Worm (Caenorhabditis elegans) whole organism, early embryonic: ENCODE results near the gene unc-17.
"Not testable (repeated sequence)": the region's sequence is repeated elsewhere in the genome, so short reads cannot be mapped to it uniquely, and the experiment has no call there.

Experiments used
- B0310.2 ChIP-seq: sonication (generic microtip); optimal IDR thresholded peaks from 2 replicates; lab custom pipeline; 2016; ENCODE audit warnings: mild to moderate bottlenecking, missing genetic modification characterization, missing compliant biosample characterization
- F13C5.2 ChIP-seq: sonication (generic microtip); optimal IDR thresholded peaks from 2 replicates; lab custom pipeline; 2017; ENCODE audit warnings: mild to moderate bottlenecking, missing genetic modification characterization, inconsistent platforms, missing compliant biosample characterization
- aly-1 ChIP-seq: sonication (generic microtip); optimal IDR thresholded peaks from 2 replicates; lab custom pipeline; 2016; ENCODE audit warnings: missing genetic modification characterization, missing compliant biosample characterization
- ama-1 ChIP-seq: fragments of 150-350 bp; optimal IDR thresholded peaks from 2 replicates; lab custom pipeline; 2014
- ceh-13 ChIP-seq: fragments of 200-800 bp; sonication (Bioruptor generic); optimal IDR thresholded peaks from 2 replicates; lab custom pipeline; 2018; ENCODE audit warnings: mild to moderate bottlenecking, missing genetic modification characterization, missing compliant biosample characterization
- ceh-36 ChIP-seq: sonication (generic microtip); optimal IDR thresholded peaks from 2 replicates; lab custom pipeline; 2016; ENCODE audit warnings: missing genetic modification characterization, inconsistent platforms, missing compliant biosample characterization
- ets-7 ChIP-seq: sonication (generic microtip); optimal IDR thresholded peaks from 2 replicates; lab custom pipeline; 2016; ENCODE audit warnings: missing genotype, missing genetic modification characterization, missing compliant biosample characterization
- flt-1 ChIP-seq: fragments of 200-800 bp; sonication (Bioruptor generic); IDR thresholded peaks from 2 replicates; pipeline ENCODE4 v1.3.6; 2022; ENCODE audit warnings: missing genetic modification characterization, missing compliant biosample characterization
- hmbx-1 ChIP-seq: sonication (generic microtip); optimal IDR thresholded peaks from 2 replicates; lab custom pipeline; 2016; ENCODE audit warnings: mild to moderate bottlenecking, missing genetic modification characterization, missing compliant biosample characterization
- hmg-4 ChIP-seq: fragments of 200-800 bp; sonication (Bioruptor generic); optimal IDR thresholded peaks from 2 replicates; lab custom pipeline; 2018; ENCODE audit warnings: mild to moderate bottlenecking, missing genetic modification characterization, missing compliant biosample characterization
- hnd-1 ChIP-seq: sonication (generic microtip); optimal IDR thresholded peaks from 2 replicates; lab custom pipeline; 2016; ENCODE audit warnings: missing genetic modification characterization, missing compliant biosample characterization
- pes-1 ChIP-seq: fragments of 200-800 bp; sonication (Bioruptor generic); IDR thresholded peaks from 2 replicates; pipeline ENCODE4 v1.3.6; 2022; ENCODE audit warnings: missing genetic modification reagents, missing genetic modification characterization, missing compliant biosample characterization
- scrt-1 ChIP-seq: fragments of 200-800 bp; sonication (Bioruptor generic); IDR thresholded peaks from 2 replicates; pipeline ENCODE4 v1.3.6; 2022; ENCODE audit warnings: missing genetic modification characterization, missing compliant biosample characterization
- sea-1 ChIP-seq: fragments of 200-800 bp; sonication (Bioruptor generic); conservative IDR thresholded peaks from 2 replicates; pipeline ENCODE4 v1.3.6; 2022; ENCODE audit warnings: missing genetic modification characterization, missing compliant biosample characterization
- tbx-11 ChIP-seq: fragments of 200-800 bp; sonication (Bioruptor generic); IDR thresholded peaks from 2 replicates; pipeline ENCODE4 v1.3.6; 2022; ENCODE audit warnings: missing genetic modification characterization, missing compliant biosample characterization
- tbx-37 ChIP-seq: fragments of 200-800 bp; sonication (Bioruptor generic); conservative IDR thresholded peaks from 2 replicates; pipeline ENCODE4 v1.3.6; 2022; ENCODE audit warnings: missing genetic modification reagents, missing genetic modification characterization, missing compliant biosample characterization
- tra-4 ChIP-seq: sonication (generic microtip); optimal IDR thresholded peaks from 2 replicates; lab custom pipeline; 2017; ENCODE audit warnings: missing genetic modification characterization, missing compliant biosample characterization

Gene unc-17

ce11 chrIV:3593513-3593912 lies 31.0 kb downstream of the unc-17 start, which contains the start of gene taf-2:
TSS of gene taf-2 (minus strand) at chrIV:3593613.
- TF ChIP-seq tra-4 = no peak
- TF ChIP-seq aly-1 = no peak
- TF ChIP-seq ceh-36 (tag; lab: Kevin White, UChicago) = no peak
- TF ChIP-seq sea-1 = no peak
- no peak for TF ChIP-seq tbx-11 (GFP tag; lab: Robert Waterston, UW)
- no peak for TF ChIP-seq F13C5.2
- TF ChIP-seq pes-1 (GFP tag; lab: Robert Waterston, UW) = no peak
- no peak for TF ChIP-seq ets-7 (tag; lab: Kevin White, UChicago)
- no peak for TF ChIP-seq flt-1 (GFP tag; lab: Robert Waterston, UW)
- TF ChIP-seq hnd-1 (tag; lab: Kevin White, UChicago) = no peak
- no peak for TF ChIP-seq tbx-37 (GFP tag; lab: Robert Waterston, UW)
- TF ChIP-seq hmbx-1 (tag; lab: Kevin White, UChicago) = no peak
- TF ChIP-seq hmg-4 (GFP tag; lab: Kevin White, UChicago) = no peak
- no peak for TF ChIP-seq B0310.2 (tag; lab: Kevin White, UChicago)
- no peak for TF ChIP-seq ceh-13
- no peak for TF ChIP-seq ama-1
- TF ChIP-seq scrt-1 (GFP tag; lab: Robert Waterston, UW) = no peak

- TF ChIP-seq ama-1 (no peak), tbx-37 (GFP tag; lab: Robert Waterston, UW) (no peak), tbx-11 (GFP tag; lab: Robert Waterston, UW) (no peak), hmbx-1 (tag; lab: Kevin White, UChicago) (no peak), B0310.2 (tag; lab: Kevin White, UChicago) (no peak), aly-1 (no peak), hnd-1 (tag; lab: Kevin White, UChicago) (no peak), ets-7 (tag; lab: Kevin White, UChicago) (no peak), sea-1 (no peak), ceh-36 (tag; lab: Kevin White, UChicago) (no peak), ceh-13 (no peak), flt-1 (GFP tag; lab: Robert Waterston, UW) (no peak), hmg-4 (GFP tag; lab: Kevin White, UChicago) (no peak)
Measured at ce11 chrIV:3590821-3591220, 33.7 kb downstream of the unc-17 start.

- not testable (repeated sequence) for TF ChIP-seq flt-1 (GFP tag; lab: Robert Waterston, UW); ceh-36 (tag; lab: Kevin White, UChicago); hnd-1 (tag; lab: Kevin White, UChicago)
Measured at ce11 chrIV:3582806-3583205, 41.7 kb downstream of the unc-17 start, which contains the start of gene blos-7. TSS of gene blos-7 (minus strand) at chrIV:3582906.

DNA sequence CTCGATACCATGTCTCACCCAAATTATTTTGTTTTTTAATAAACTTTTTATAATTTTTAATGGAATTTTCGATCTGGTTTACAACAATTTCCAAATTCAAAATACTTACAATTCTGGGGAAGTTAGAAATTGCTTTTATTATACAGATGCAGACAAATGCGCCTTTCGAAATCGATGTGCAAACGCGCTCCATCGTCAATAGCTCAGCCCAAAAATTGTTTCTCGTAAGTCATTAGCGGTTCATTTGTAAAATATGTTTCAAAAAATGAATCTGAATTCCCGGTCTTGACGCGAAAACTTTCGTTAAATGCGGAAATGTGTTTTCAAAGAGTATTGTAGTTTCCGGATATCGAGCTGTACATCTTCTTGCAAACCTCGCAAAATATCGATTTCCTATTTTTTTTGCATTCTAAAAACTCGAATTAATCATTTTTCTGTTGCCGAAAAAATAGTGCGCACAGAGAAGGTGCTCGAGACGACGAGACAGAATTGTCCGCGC lies 45.0 kb downstream of the unc-17 start, which contains the start of gene Y37E11B.1:
Y37E11B.1 (plus strand) TSS at position 145 of the 499 bp plus-strand sequence.
- no peak for TF ChIP-seq F13C5.2

DNA sequence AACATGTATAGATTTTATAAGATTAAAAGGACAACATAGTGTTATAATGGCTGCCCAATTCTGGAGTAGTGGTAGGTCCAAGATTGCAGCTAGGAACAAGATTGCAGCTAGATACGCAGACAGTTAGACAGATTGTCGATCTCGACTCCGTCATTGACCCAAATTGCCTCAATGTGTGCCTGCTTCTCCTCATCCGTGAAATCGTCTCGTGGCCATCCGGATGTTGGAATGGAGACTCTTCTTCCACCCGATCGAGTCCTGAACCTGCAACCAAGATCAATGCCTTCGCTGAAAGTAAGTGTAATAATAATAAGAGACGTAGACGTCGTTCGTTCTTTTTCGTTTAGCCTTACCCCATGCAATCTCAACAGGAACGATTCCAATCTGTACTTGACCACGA lies 45.8 kb downstream of the unc-17 start:
- TF ChIP-seq hmbx-1 (tag; lab: Kevin White, UChicago) (no peak), scrt-1 (GFP tag; lab: Robert Waterston, UW) (no peak), tra-4 (no peak), sea-1 (no peak), ets-7 (tag; lab: Kevin White, UChicago) (no peak), B0310.2 (tag; lab: Kevin White, UChicago) (no peak), aly-1 (no peak), flt-1 (GFP tag; lab: Robert Waterston, UW) (no peak), ama-1 (no peak), pes-1 (GFP tag; lab: Robert Waterston, UW) (no peak), tbx-37 (GFP tag; lab: Robert Waterston, UW) (no peak), hmg-4 (GFP tag; lab: Kevin White, UChicago) (no peak), ceh-36 (tag; lab: Kevin White, UChicago) (no peak), F13C5.2 (no peak), tbx-11 (GFP tag; lab: Robert Waterston, UW) (no peak), hnd-1 (tag; lab: Kevin White, UChicago) (no peak)

DNA sequence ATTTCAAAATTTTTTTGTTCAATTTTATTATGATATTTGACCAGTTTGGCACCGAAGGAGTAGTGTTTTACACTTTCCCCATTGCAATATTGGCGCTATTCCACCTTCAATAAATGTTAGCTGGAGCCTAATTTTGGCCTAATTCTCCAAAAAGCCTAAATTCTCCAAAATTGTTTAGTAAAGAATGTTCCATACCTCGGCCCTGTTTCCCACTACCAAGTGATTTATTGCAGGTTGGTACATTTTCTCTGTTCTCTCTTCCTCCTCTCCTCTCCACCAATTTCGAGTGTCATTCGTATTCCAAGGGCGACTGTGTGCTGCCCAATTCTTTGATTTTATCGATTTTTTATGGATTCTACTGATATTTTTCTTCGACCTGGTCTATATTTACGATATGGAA lies 46.3 kb downstream of the unc-17 start, which contains the start of gene Y37E11B.2:
Y37E11B.2 (plus strand) TSS at position 301 of the 400 bp plus-strand sequence.
- TF ChIP-seq F13C5.2 (no peak), hmg-4 (GFP tag; lab: Kevin White, UChicago) (no peak), tbx-11 (GFP tag; lab: Robert Waterston, UW) (no peak), sea-1 (no peak), pes-1 (GFP tag; lab: Robert Waterston, UW) (no peak), flt-1 (GFP tag; lab: Robert Waterston, UW) (no peak), B0310.2 (tag; lab: Kevin White, UChicago) (no peak), hmbx-1 (tag; lab: Kevin White, UChicago) (no peak), aly-1 (no peak), scrt-1 (GFP tag; lab: Robert Waterston, UW) (no peak), tra-4 (no peak), tbx-37 (GFP tag; lab: Robert Waterston, UW) (no peak), hnd-1 (tag; lab: Kevin White, UChicago) (no peak), ets-7 (tag; lab: Kevin White, UChicago) (no peak), ceh-36 (tag; lab: Kevin White, UChicago) (no peak), ceh-13 (no peak), ama-1 (no peak)

DNA sequence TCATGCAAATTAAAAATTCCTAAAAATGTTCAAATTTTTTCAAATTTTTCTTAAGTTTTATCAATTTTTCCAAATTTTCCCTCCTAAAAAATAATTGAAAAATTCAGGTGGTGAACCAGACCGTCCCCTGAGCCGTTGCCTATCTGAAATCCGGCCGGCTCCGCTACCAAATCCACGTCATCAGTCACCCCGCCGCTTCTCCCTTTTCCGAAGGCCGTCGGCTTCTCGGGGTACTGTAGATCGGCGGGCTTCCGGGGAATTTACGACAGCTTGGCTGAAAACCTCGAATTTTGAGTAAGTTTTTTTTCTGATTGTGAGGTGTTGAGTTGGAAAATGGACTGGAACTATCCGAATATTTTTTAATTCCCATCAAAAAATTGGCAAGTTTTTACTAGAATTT lies 53.9 kb downstream of the unc-17 start:
- TF ChIP-seq aly-1 (no peak), ama-1 (no peak), tbx-11 (GFP tag; lab: Robert Waterston, UW) (no peak), hmg-4 (GFP tag; lab: Kevin White, UChicago) (no peak), scrt-1 (GFP tag; lab: Robert Waterston, UW) (no peak), tbx-37 (GFP tag; lab: Robert Waterston, UW) (no peak), ceh-13 (no peak), tra-4 (no peak), ceh-36 (tag; lab: Kevin White, UChicago) (no peak), hnd-1 (tag; lab: Kevin White, UChicago) (no peak), hmbx-1 (tag; lab: Kevin White, UChicago) (no peak), ets-7 (tag; lab: Kevin White, UChicago) (no peak), flt-1 (GFP tag; lab: Robert Waterston, UW) (no peak), sea-1 (no peak), F13C5.2 (no peak), pes-1 (GFP tag; lab: Robert Waterston, UW) (no peak), B0310.2 (tag; lab: Kevin White, UChicago) (no peak)
